Worm (Caenorhabditis elegans) whole organism, midembryonic: Measurements from ENCODE around the gene del-5.

Experiments used
- flt-1 ChIP-seq: fragments of 200-800 bp; sonication (Bioruptor generic); IDR thresholded peaks from 2 replicates; pipeline ENCODE4 v1.3.6; 2022; ENCODE audit warnings: missing genetic modification characterization, missing compliant biosample characterization
- med-1 ChIP-seq: sonication (generic microtip); optimal IDR thresholded peaks from 2 replicates; lab custom pipeline; 2017; ENCODE audit warnings: missing genetic modification characterization, mild to moderate bottlenecking, missing compliant biosample characterization, antibody characterized with exemption, missing genetic modification reagents; ENCODE audit not compliant: insufficient read depth
- ztf-23 ChIP-seq: fragments of 200-800 bp; sonication (Bioruptor generic); IDR thresholded peaks from 2 replicates; pipeline ENCODE4 v1.3.6; 2022; ENCODE audit warnings: missing genetic modification reagents, missing genetic modification characterization, missing compliant biosample characterization

DNA sequence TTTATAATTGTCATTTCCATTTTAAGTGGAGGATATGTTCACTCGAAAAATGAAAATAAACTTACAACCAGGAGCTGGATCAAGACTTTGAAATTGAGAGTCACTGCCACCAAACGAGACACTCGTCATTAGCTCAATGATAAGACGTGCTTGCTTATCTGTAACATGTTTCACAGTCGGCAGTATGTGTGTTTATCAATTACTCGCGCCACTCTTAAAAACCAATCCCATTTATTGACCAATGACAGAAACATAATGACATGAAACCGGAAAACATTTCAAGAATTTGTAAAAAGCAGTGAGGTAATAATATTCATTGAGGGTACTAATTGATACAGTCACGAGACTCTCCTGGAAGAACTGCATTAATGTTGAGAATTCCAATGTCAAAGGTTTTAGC lies at the start of gene del-5:
- TF ChIP-seq flt-1 (GFP tag; lab: Robert Waterston, UW) (no peak), med-1 (GFP tag; lab: Kevin White, UChicago) (no peak), ztf-23 (GFP tag; lab: Robert Waterston, UW) (no peak)
